Worm (Caenorhabditis elegans) whole organism, L1 larva: Measurements from ENCODE around the gene algn-3.

Experiments
- ama-1 ChIP-seq: fragments of 150-350 bp; optimal IDR thresholded peaks from 2 replicates; lab custom pipeline; 2014
- efl-3 ChIP-seq: fragments of 200-800 bp; sonication (Bioruptor generic); optimal IDR thresholded peaks from 2 replicates; lab custom pipeline; 2018; ENCODE audit warnings: mild to moderate bottlenecking, missing genetic modification characterization, missing compliant biosample characterization
- ets-5 ChIP-seq: fragments of 200-800 bp; sonication (Bioruptor generic); IDR thresholded peaks from 2 replicates; pipeline ENCODE4 v1.3.6; 2022; ENCODE audit warnings: missing genetic modification characterization, missing compliant biosample characterization
- fkh-4 ChIP-seq: sonication (generic microtip); optimal IDR thresholded peaks from 2 replicates; lab custom pipeline; 2016; ENCODE audit warnings: missing compliant biosample characterization, missing genetic modification characterization, borderline replicate concordance
- fos-1 ChIP-seq: fragments of 150-350 bp; optimal IDR thresholded peaks from 2 replicates; lab custom pipeline; 2014; ENCODE audit warnings: missing biosample characterization, missing genetic modification characterization
- hlh-4 ChIP-seq: sonication (generic microtip); optimal IDR thresholded peaks from 2 replicates; lab custom pipeline; 2016; ENCODE audit warnings: mild to moderate bottlenecking, missing genetic modification characterization, missing compliant biosample characterization
- jun-1 ChIP-seq: fragments of 150-350 bp; optimal IDR thresholded peaks from 2 replicates; lab custom pipeline; 2014; ENCODE audit warnings: missing biosample characterization, missing genetic modification reagents, missing genetic modification characterization
- lin-35 ChIP-seq, 2 experiments: fragments of 150-350 bp; optimal IDR thresholded peaks; 2 replicates each; lab custom pipeline; 2014; ENCODE audit warnings: missing biosample characterization in 2 of 2, missing genetic modification characterization in 2 of 2, missing genetic modification reagents in 2 of 2
- mdl-1 ChIP-seq, 2 experiments: fragments of 150-350 bp; optimal IDR thresholded peaks; 2 replicates each; lab custom pipeline; 2014 to 2017; ENCODE audit warnings: missing biosample characterization in 2 of 2, missing genetic modification characterization in 2 of 2, inconsistent platforms in 1 of 2
- mep-1 ChIP-seq: fragments of 150-350 bp; optimal IDR thresholded peaks from 2 replicates; lab custom pipeline; 2014; ENCODE audit warnings: missing biosample characterization, missing genetic modification characterization
- nhr-11 ChIP-seq: fragments of 150-350 bp; optimal IDR thresholded peaks from 2 replicates; lab custom pipeline; 2014; ENCODE audit warnings: missing biosample characterization, missing genetic modification characterization
- nhr-20 ChIP-seq: sonication (generic microtip); optimal IDR thresholded peaks from 2 replicates; lab custom pipeline; 2016; ENCODE audit warnings: mild to moderate bottlenecking, missing genetic modification characterization, missing compliant biosample characterization
- nhr-85 ChIP-seq: sonication (generic microtip); peaks from one replicate; lab custom pipeline; 2016; ENCODE audit warnings: missing genetic modification characterization, inconsistent platforms, missing compliant biosample characterization
- pax-3 ChIP-seq: fragments of 200-800 bp; sonication (Bioruptor generic); optimal IDR thresholded peaks from 2 replicates; lab custom pipeline; 2018; ENCODE audit warnings: mild to moderate bottlenecking, missing genetic modification characterization, moderate library complexity, missing compliant biosample characterization

DNA sequence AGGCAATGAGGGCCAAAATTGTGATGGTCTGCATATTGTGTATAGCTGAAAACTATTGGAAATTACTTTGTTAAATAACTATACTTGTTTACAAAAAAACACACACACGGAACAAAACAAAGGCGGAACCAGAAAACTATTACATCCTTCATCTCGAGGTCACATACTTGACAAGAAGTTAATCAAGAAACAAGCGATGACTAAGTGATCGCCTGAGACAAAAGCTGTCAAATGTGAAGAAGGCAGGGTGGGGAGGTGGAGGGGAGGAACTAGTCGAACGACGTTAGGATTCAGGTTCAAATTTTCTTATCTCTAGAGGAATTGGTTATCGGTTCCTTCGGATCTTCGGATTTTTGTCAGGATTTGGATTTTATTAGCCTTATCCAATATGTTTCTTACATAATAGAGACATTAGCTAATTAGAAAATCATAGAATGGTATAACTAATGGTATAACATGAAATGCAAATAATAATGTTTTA, 23.4 kb downstream of the algn-3 start, which contains the start of gene cpg-7:
- TF ChIP-seq mdl-1 (tag; optimal IDR thresholded peaks at IDR 0.05; lab: Kevin White, UChicago) (no peak), nhr-11 (tag; lab: Kevin White, UChicago) (no peak), ama-1 (lab: Kevin White, UChicago) (no peak), fkh-4 (tag; lab: Kevin White, UChicago) (no peak), jun-1 (tag; lab: Kevin White, UChicago) (no peak), efl-3 (no peak), nhr-20 (tag; lab: Kevin White, UChicago) (no peak), hlh-4 (no peak), ets-5 (GFP tag; lab: Robert Waterston, UW) (no peak), lin-35 (GFP tag; optimal IDR thresholded peaks at IDR 0.05; lab: Kevin White, UChicago) (no peak), mep-1 (tag; lab: Kevin White, UChicago) (no peak), nhr-85 (tag; lab: Kevin White, UChicago) (no peak), fos-1 (tag; lab: Kevin White, UChicago) (no peak), pax-3 (tag; lab: Kevin White, UChicago) (no peak)
